Fruit fly (Drosophila melanogaster): ENCODE measurements around the gene CG4199.

Gene CG4199

dm6 chrX:2036383-2036782, 36.9 kb downstream of the CG4199 start (continued):
- TF ChIP-seq CG8290 (GFP tag; optimal IDR thresholded peaks at IDR 0.05) = no peak
- peak in 1 of 2 experiments; percentile 56 for TF ChIP-seq CG8290 (tag; optimal IDR thresholded peaks at IDR 0.05)
- TF ChIP-seq CG12769 (tag; optimal IDR thresholded peaks at IDR 0.05) = peak; percentile 92
- no peak for TF ChIP-seq cas (GFP tag; IDR thresholded peaks at IDR 0.05)
- TF ChIP-seq pros (GFP tag; optimal IDR thresholded peaks at IDR 0.05) = peak; percentile 13
- peak; percentile 77 for TF ChIP-seq sr (GFP tag; IDR thresholded peaks at IDR 0.05)
- TF ChIP-seq CG15601 (tag; optimal IDR thresholded peaks at IDR 0.05) = no peak
- no peak for TF ChIP-seq hth (optimal IDR thresholded peaks at IDR 0.05)
- peak; percentile 41; the same call in 1 of the 2 replicates for TF ChIP-seq bbx (GFP tag; IDR thresholded peaks at IDR 0.05; ENCODE audit: partially characterized antibody)
- no peak for TF ChIP-seq jing (GFP tag; optimal IDR thresholded peaks at IDR 0.05)
- no peak for TF ChIP-seq CG13894 (tag; optimal IDR thresholded peaks at IDR 0.05)
- no peak for TF ChIP-seq CG13775 (GFP tag; optimal IDR thresholded peaks at IDR 0.05)
- no peak for TF ChIP-seq slp2 (GFP tag; optimal IDR thresholded peaks at IDR 0.05)
- peak; percentile 7 for TF ChIP-seq Nf-YC (tag; optimal IDR thresholded peaks at IDR 0.05)
- TF ChIP-seq bsh (GFP tag; optimal IDR thresholded peaks at IDR 0.05) = no peak
- TF ChIP-seq Jarid2 (GFP tag; optimal IDR thresholded peaks at IDR 0.05) = peak; percentile 76
- no peak for TF ChIP-seq CG13424 (tag; optimal IDR thresholded peaks at IDR 0.05)
- no peak for TF ChIP-seq TFAM (GFP tag; optimal IDR thresholded peaks at IDR 0.05)
- no peak for TF ChIP-seq nerfin-2 (GFP tag; IDR thresholded peaks at IDR 0.05; ENCODE audit: partially characterized antibody)
- no peak for TF ChIP-seq CoRest (tag; optimal IDR thresholded peaks at IDR 0.05)
- TF ChIP-seq prd (optimal IDR thresholded peaks at IDR 0.05) = no peak
- no peak for TF ChIP-seq prd (GFP tag; IDR thresholded peaks at IDR 0.05)
- no peak for TF ChIP-seq NK7.1 (GFP tag; optimal IDR thresholded peaks at IDR 0.05)
- TF ChIP-seq kah (GFP tag; optimal IDR thresholded peaks at IDR 0.05) = no peak
- peak; percentile 7; the same call in 1 of the 2 replicates for TF ChIP-seq CG13287 (GFP tag; IDR thresholded peaks at IDR 0.05; ENCODE audit: partially characterized antibody)
- peak; percentile 98 for TF ChIP-seq Deaf1 (tag; optimal IDR thresholded peaks at IDR 0.05)
- TF ChIP-seq sens-2 (GFP tag; IDR thresholded peaks at IDR 0.05) = 0 out of 2 replicates have a peak, but pooled peaks have one; percentile 18
- TF ChIP-seq toy (GFP tag; IDR thresholded peaks at IDR 0.05) = no peak
- no peak for TF ChIP-seq HLH3B (GFP tag; IDR thresholded peaks at IDR 0.05)
- no peak for TF ChIP-seq Hey (tag; optimal IDR thresholded peaks at IDR 0.05)
- TF ChIP-seq bcd (GFP tag; optimal IDR thresholded peaks at IDR 0.05) = no peak
- TF ChIP-seq ro (GFP tag; IDR thresholded peaks at IDR 0.05) = no peak
- peak; percentile 32 for TF ChIP-seq cg (GFP tag; optimal IDR thresholded peaks at IDR 0.05)
- no peak for TF ChIP-seq row (GFP tag; IDR thresholded peaks at IDR 0.05)
- TF ChIP-seq CG17385 (GFP tag; optimal IDR thresholded peaks at IDR 0.05) = peak; percentile 32
- TF ChIP-seq rib (GFP tag; IDR thresholded peaks at IDR 0.05) = no peak
- TF ChIP-seq CG18262 (tag; optimal IDR thresholded peaks at IDR 0.05) = no peak
- no peak for TF ChIP-seq ash1 (GFP tag; optimal IDR thresholded peaks at IDR 0.05)
- TF ChIP-seq fd3F (GFP tag; optimal IDR thresholded peaks at IDR 0.05) = no peak
- TF ChIP-seq CG3838 (GFP tag; optimal IDR thresholded peaks at IDR 0.05) = no peak
- TF ChIP-seq Med (GFP tag) = peak; percentile 28
- peak; percentile 95 for TF ChIP-seq Adf1 (GFP tag; IDR thresholded peaks at IDR 0.05)
- no peak for TF ChIP-seq CG6689 (GFP tag; IDR thresholded peaks at IDR 0.05)
- TF ChIP-seq dan (GFP tag; IDR thresholded peaks at IDR 0.05) = no peak
- TF ChIP-seq Rfx (GFP tag; IDR thresholded peaks at IDR 0.05) = peak; percentile 19
- TF ChIP-seq CG7745 (tag; optimal IDR thresholded peaks at IDR 0.05) = no peak
- TF ChIP-seq CG13296 (GFP tag; optimal IDR thresholded peaks at IDR 0.05) = no peak
- TF ChIP-seq kni (GFP tag; optimal IDR thresholded peaks at IDR 0.05) = peak; percentile 69
- no peak for TF ChIP-seq CG7271 (tag; optimal IDR thresholded peaks at IDR 0.05)
- no peak for TF ChIP-seq Lhr (GFP tag; optimal IDR thresholded peaks at IDR 0.05)
- TF ChIP-seq Atf3 (GFP tag; optimal IDR thresholded peaks at IDR 0.05) = no peak
- no peak for TF ChIP-seq vvl (GFP tag; IDR thresholded peaks at IDR 0.05)

Data from whole organism, embryonic.